Worm (Caenorhabditis elegans) whole organism, L2 larva: ENCODE measurements around the gene ZK686.5.

ENCODE experiments used
- C34F6.9 ChIP-seq: fragments of 150-350 bp; optimal IDR thresholded peaks from 2 replicates; lab custom pipeline; 2014; ENCODE audit warnings: missing biosample characterization, missing genetic modification characterization
- F13H6.1 ChIP-seq: sonication (generic microtip); optimal IDR thresholded peaks from 2 replicates; lab custom pipeline; 2016; ENCODE audit warnings: missing genetic modification characterization, missing compliant biosample characterization
- R02D3.7 ChIP-seq: fragments of 150-350 bp; optimal IDR thresholded peaks from 2 replicates; lab custom pipeline; 2014; ENCODE audit warnings: missing biosample characterization, missing genetic modification characterization
- Y55F3AM.14 ChIP-seq: fragments of 200-800 bp; sonication (Bioruptor generic); optimal IDR thresholded peaks from 2 replicates; lab custom pipeline; 2018; ENCODE audit warnings: mild to moderate bottlenecking, missing genetic modification characterization, missing compliant biosample characterization
- ZK546.5 ChIP-seq: sonication (generic microtip); optimal IDR thresholded peaks from 2 replicates; lab custom pipeline; 2017; ENCODE audit warnings: missing biosample characterization, missing genetic modification characterization
- alr-1 ChIP-seq: fragments of 150-350 bp; optimal IDR thresholded peaks from 2 replicates; lab custom pipeline; 2014; ENCODE audit warnings: missing biosample characterization, missing genetic modification characterization
- aly-2 ChIP-seq: fragments of 150-350 bp; optimal IDR thresholded peaks from 2 replicates; lab custom pipeline; 2014; ENCODE audit warnings: missing biosample characterization, missing genetic modification characterization
- blmp-1 ChIP-seq: sonication (generic microtip); optimal IDR thresholded peaks from 2 replicates; lab custom pipeline; 2017; ENCODE audit warnings: missing genetic modification characterization, mild to moderate bottlenecking, missing compliant biosample characterization, antibody characterized with exemption, moderate library complexity; ENCODE audit not compliant: insufficient read depth
- crh-2 ChIP-seq: sonication (generic microtip); optimal IDR thresholded peaks from 2 replicates; lab custom pipeline; 2017; ENCODE audit warnings: missing biosample characterization, missing genetic modification characterization
- egl-27 ChIP-seq: sonication (generic microtip); optimal IDR thresholded peaks from 3 replicates; lab custom pipeline; 2017; ENCODE audit warnings: missing biosample characterization, missing genetic modification reagents, missing genetic modification characterization
- elt-1 ChIP-seq: fragments of 150-350 bp; optimal IDR thresholded peaks from 2 replicates; lab custom pipeline; 2014; ENCODE audit warnings: missing biosample characterization, missing genetic modification characterization
- fos-1 ChIP-seq: fragments of 150-350 bp; optimal IDR thresholded peaks from 2 replicates; lab custom pipeline; 2014; ENCODE audit warnings: missing biosample characterization, missing genetic modification characterization
- lin-11 ChIP-seq: fragments of 150-350 bp; sonication (generic microtip); optimal IDR thresholded peaks from 2 replicates; lab custom pipeline; 2014; ENCODE audit warnings: missing biosample characterization, missing genetic modification characterization, inconsistent platforms, mixed read lengths
- lin-39 ChIP-seq: fragments of 150-350 bp; optimal IDR thresholded peaks from 2 replicates; lab custom pipeline; 2014; ENCODE audit warnings: missing biosample characterization, missing genetic modification reagents, missing genetic modification characterization
- lsy-2 ChIP-seq, 2 experiments: fragments of 150-350 bp in 1 of 2; sonication (generic microtip) in 1 of 2; optimal IDR thresholded peaks; 2 replicates each; lab custom pipeline; 2014 to 2017; ENCODE audit warnings: missing biosample characterization in 2 of 2, missing genetic modification characterization in 2 of 2
- mab-5 ChIP-seq: fragments of 150-350 bp; optimal IDR thresholded peaks from 2 replicates; lab custom pipeline; 2014; ENCODE audit warnings: missing biosample characterization, missing genetic modification characterization
- mdl-1 ChIP-seq, 2 experiments: fragments of 150-350 bp in 1 of 2; sonication (generic microtip) in 1 of 2; optimal IDR thresholded peaks; 2 replicates each; lab custom pipeline; 2017; ENCODE audit warnings: missing biosample characterization in 2 of 2, missing genetic modification characterization in 2 of 2
- nhr-10 ChIP-seq: sonication (generic microtip); optimal IDR thresholded peaks from 2 replicates; lab custom pipeline; 2017; ENCODE audit warnings: missing biosample characterization, missing genetic modification characterization
- nhr-12 ChIP-seq: fragments of 150-350 bp; optimal IDR thresholded peaks from 2 replicates; lab custom pipeline; 2014; ENCODE audit warnings: missing biosample characterization, missing genetic modification characterization
- nhr-129 ChIP-seq: fragments of 150-350 bp; optimal IDR thresholded peaks from 2 replicates; lab custom pipeline; 2014; ENCODE audit warnings: missing biosample characterization, missing genetic modification characterization
- nhr-21 ChIP-seq: fragments of 150-350 bp; optimal IDR thresholded peaks from 2 replicates; lab custom pipeline; 2014; ENCODE audit warnings: missing biosample characterization, missing genetic modification characterization
- nhr-237 ChIP-seq: fragments of 150-350 bp; optimal IDR thresholded peaks from 2 replicates; lab custom pipeline; 2014; ENCODE audit warnings: missing biosample characterization, missing genetic modification characterization
- nhr-25 ChIP-seq: fragments of 150-350 bp; sonication (generic microtip); optimal IDR thresholded peaks from 3 replicates; lab custom pipeline; 2014; ENCODE audit warnings: missing biosample characterization, missing genetic modification characterization
- nhr-6 ChIP-seq: fragments of 150-350 bp; optimal IDR thresholded peaks from 2 replicates; lab custom pipeline; 2014; ENCODE audit warnings: missing biosample characterization, missing genetic modification characterization
- nhr-77 ChIP-seq: fragments of 150-350 bp; optimal IDR thresholded peaks from 2 replicates; lab custom pipeline; 2014; ENCODE audit warnings: missing biosample characterization, missing genetic modification characterization
- peb-1 ChIP-seq: fragments of 150-350 bp; optimal IDR thresholded peaks from 2 replicates; lab custom pipeline; 2014; ENCODE audit warnings: missing biosample characterization, missing genetic modification characterization
- skn-1 ChIP-seq: sonication (generic microtip); optimal IDR thresholded peaks from 2 replicates; lab custom pipeline; 2017; ENCODE audit warnings: missing biosample characterization, missing genetic modification characterization
- sma-3 ChIP-seq: sonication (generic microtip); optimal IDR thresholded peaks from 2 replicates; lab custom pipeline; 2016; ENCODE audit warnings: missing genetic modification reagents, missing genetic modification characterization, missing compliant biosample characterization
- sma-9 ChIP-seq, 2 experiments: fragments of 150-350 bp in 1 of 2; sonication (generic microtip) in 1 of 2; optimal IDR thresholded peaks; 2 replicates each; lab custom pipeline; 2014 to 2016; ENCODE audit warnings: missing genetic modification characterization in 2 of 2, mild to moderate bottlenecking in 1 of 2, missing biosample characterization in 1 of 2, missing compliant biosample characterization in 1 of 2, missing genetic modification reagents in 1 of 2, moderate library complexity in 1 of 2
- unc-55 ChIP-seq: fragments of 150-350 bp; sonication (generic microtip); optimal IDR thresholded peaks from 3 replicates; lab custom pipeline; 2014; ENCODE audit warnings: missing biosample characterization, missing genetic modification reagents, missing genetic modification characterization
- unc-62 ChIP-seq: fragments of 150-350 bp; optimal IDR thresholded peaks from 2 replicates; lab custom pipeline; 2014; ENCODE audit warnings: missing biosample characterization, missing genetic modification reagents, missing genetic modification characterization
- zag-1 ChIP-seq: fragments of 150-350 bp; optimal IDR thresholded peaks from 2 replicates; lab custom pipeline; 2014; ENCODE audit warnings: missing biosample characterization, missing genetic modification characterization
- ztf-1 ChIP-seq: fragments of 200-800 bp; sonication (Bioruptor generic); conservative IDR thresholded peaks from 2 replicates; pipeline ENCODE4 v1.3.6; 2022; ENCODE audit warnings: missing genetic modification characterization, missing compliant biosample characterization
- ztf-4 ChIP-seq: fragments of 150-350 bp; optimal IDR thresholded peaks from 2 replicates; lab custom pipeline; 2014; ENCODE audit warnings: missing biosample characterization, missing genetic modification characterization

ZK686.5 gene

DNA sequence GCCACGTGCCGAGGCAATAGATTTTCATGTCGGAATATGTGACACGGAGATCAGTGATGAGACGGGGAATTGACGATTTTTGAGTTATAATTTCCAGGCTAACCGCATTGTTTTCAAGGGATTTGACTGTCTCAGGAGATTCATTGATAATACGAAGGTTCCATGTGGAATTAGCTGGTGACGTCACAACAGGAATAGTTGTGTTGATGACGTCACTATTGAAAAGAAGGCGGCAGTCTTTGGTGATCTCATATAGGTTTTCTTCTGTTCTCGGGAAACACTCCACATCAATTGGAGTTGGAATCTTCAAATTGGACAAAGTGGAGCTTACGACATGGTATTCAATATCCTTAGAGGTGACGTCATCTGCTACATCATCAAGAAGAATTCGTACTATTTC lies 24.1 kb downstream of the ZK686.5 start:
- TF ChIP-seq nhr-10 (tag; lab: Kevin White, UChicago) (no peak), sma-3 (GFP tag; lab: Kevin White, UChicago) (no peak), blmp-1 (tag; lab: Kevin White, UChicago) (no peak), nhr-25 (tag; lab: Kevin White, UChicago) (no peak), unc-55 (no peak), C34F6.9 (tag; lab: Kevin White, UChicago) (no peak), zag-1 (tag; lab: Kevin White, UChicago) (no peak), ZK546.5 (tag; lab: Kevin White, UChicago) (no peak), crh-2 (tag; lab: Kevin White, UChicago) (no peak), lin-11 (tag; lab: Kevin White, UChicago) (no peak), sma-9 (GFP tag; optimal IDR thresholded peaks at IDR 0.05; lab: Kevin White, UChicago) (no peak), sma-9 (tag; optimal IDR thresholded peaks at IDR 0.05; lab: Kevin White, UChicago) (no peak), F13H6.1 (tag; lab: Kevin White, UChicago) (no peak)

ce11 chrIII:7737646-7738258 lies 29.6 kb downstream of the ZK686.5 start:
- TF ChIP-seq ztf-4: peak; percentile 25
- TF ChIP-seq crh-2 (tag; lab: Kevin White, UChicago): no peak
- TF ChIP-seq, all 48 proteins: peak for 1

- TF ChIP-seq Y55F3AM.14 (GFP tag; lab: Kevin White, UChicago): peak; percentile 20
- no peak for TF ChIP-seq sma-9 (GFP tag; optimal IDR thresholded peaks at IDR 0.05; lab: Kevin White, UChicago)
- no peak for TF ChIP-seq sma-9 (tag; optimal IDR thresholded peaks at IDR 0.05; lab: Kevin White, UChicago)
- TF ChIP-seq nhr-21 (tag; lab: Kevin White, UChicago): peak; percentile 12
- TF ChIP-seq crh-2 (tag; lab: Kevin White, UChicago): no peak
- no peak for TF ChIP-seq blmp-1 (tag; lab: Kevin White, UChicago)
Observed at ce11 chrIII:7736806-7737205, 30.5 kb downstream of the ZK686.5 start.

DNA sequence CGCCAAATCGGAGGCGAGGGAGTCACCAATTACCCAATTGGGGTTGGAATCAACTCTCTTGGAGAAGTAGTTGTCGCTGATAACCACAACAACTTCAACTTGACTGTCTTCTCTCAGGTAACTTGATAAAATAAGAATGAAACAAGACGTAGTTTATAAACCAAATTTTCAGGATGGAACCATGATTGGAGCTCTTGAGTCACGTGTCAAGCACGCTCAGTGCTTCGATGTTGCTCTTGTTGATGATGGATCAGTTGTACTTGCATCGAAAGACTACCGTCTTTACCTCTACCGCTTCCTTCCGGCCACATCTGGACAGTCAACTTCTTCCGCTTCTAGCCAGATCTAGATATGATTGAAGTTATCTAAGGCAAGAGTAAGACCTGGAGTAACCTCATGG lies 31.3 kb downstream of the ZK686.5 start:
- TF ChIP-seq mab-5 (tag; lab: Kevin White, UChicago): no peak
- TF ChIP-seq peb-1 (tag; lab: Kevin White, UChicago): no peak
- TF ChIP-seq skn-1 (tag; lab: Kevin White, UChicago): no peak
- no peak for TF ChIP-seq unc-62 (GFP tag; lab: Kevin White, UChicago)
- no peak for TF ChIP-seq alr-1 (tag; lab: Kevin White, UChicago)
- TF ChIP-seq ztf-1: no peak
- TF ChIP-seq nhr-6 (tag; lab: Kevin White, UChicago): no peak
- no peak for TF ChIP-seq aly-2 (tag; lab: Kevin White, UChicago)
- TF ChIP-seq R02D3.7: no peak
- TF ChIP-seq, all 48 proteins: peak for 0

- TF ChIP-seq nhr-77 (tag; lab: Kevin White, UChicago) (no peak), mab-5 (tag; lab: Kevin White, UChicago) (no peak), mdl-1 (tag; optimal IDR thresholded peaks at IDR 0.05; lab: Kevin White, UChicago) (no peak), egl-27 (no peak), alr-1 (tag; lab: Kevin White, UChicago) (no peak), nhr-129 (tag; lab: Kevin White, UChicago) (no peak), nhr-237 (no peak), elt-1 (tag; lab: Kevin White, UChicago) (no peak), lsy-2 (tag; optimal IDR thresholded peaks at IDR 0.05; lab: Kevin White, UChicago) (no peak), lin-39 (tag; lab: Kevin White, UChicago) (no peak), C34F6.9 (tag; lab: Kevin White, UChicago) (no peak), nhr-12 (tag; lab: Kevin White, UChicago) (no peak), fos-1 (tag; lab: Kevin White, UChicago) (no peak), nhr-10 (tag; lab: Kevin White, UChicago) (no peak), peb-1 (tag; lab: Kevin White, UChicago) (no peak), nhr-6 (tag; lab: Kevin White, UChicago) (no peak), zag-1 (tag; lab: Kevin White, UChicago) (no peak), ZK546.5 (tag; lab: Kevin White, UChicago) (no peak), ztf-4 (no peak)
Observed at ce11 chrIII:7734105-7734504, 33.2 kb downstream of the ZK686.5 start.
